Fruit fly (Drosophila melanogaster) whole organism, adult: Measurements from ENCODE around the gene Gr8a.

Experiments used
- CG11617 ChIP-seq: fragments of 200-800 bp; sonication (Bioruptor generic); optimal IDR thresholded peaks from 2 replicates; lab custom pipeline; 2017; ENCODE audit warnings: mild to moderate bottlenecking, missing biosample characterization, missing genetic modification reagents, missing genetic modification characterization
- CG12768 ChIP-seq: fragments of 200-800 bp; sonication (Bioruptor generic); optimal IDR thresholded peaks from 2 replicates; lab custom pipeline; 2017; ENCODE audit warnings: missing biosample characterization, missing genetic modification characterization, mild to moderate bottlenecking, moderate library complexity, missing genetic modification reagents
- CG14711 ChIP-seq: fragments of 200-800 bp; sonication (Bioruptor generic); optimal IDR thresholded peaks from 2 replicates; lab custom pipeline; 2018; ENCODE audit warnings: missing biosample characterization, mild to moderate bottlenecking, missing genetic modification characterization, moderate library complexity
- CG1620 ChIP-seq: fragments of 200-800 bp; sonication (Bioruptor generic); optimal IDR thresholded peaks from 2 replicates; lab custom pipeline; 2016; ENCODE audit warnings: missing biosample characterization, missing genetic modification characterization
- CG33017 ChIP-seq: fragments of 200-800 bp; sonication (Bioruptor generic); optimal IDR thresholded peaks from 2 replicates; lab custom pipeline; 2018; ENCODE audit warnings: missing biosample characterization, mild to moderate bottlenecking, missing genetic modification characterization, moderate library complexity
- CG5204 ChIP-seq: fragments of 200-800 bp; sonication (Bioruptor generic); optimal IDR thresholded peaks from 2 replicates; lab custom pipeline; 2016; ENCODE audit warnings: missing biosample characterization, missing genetic modification characterization
- CG7045 ChIP-seq: fragments of 200-800 bp; sonication (Bioruptor generic); optimal IDR thresholded peaks from 2 replicates; lab custom pipeline; 2017; ENCODE audit warnings: missing biosample characterization, mild to moderate bottlenecking, missing genetic modification characterization
- CG7101 ChIP-seq: fragments of 200-800 bp; sonication (Bioruptor generic); optimal IDR thresholded peaks from 2 replicates; lab custom pipeline; 2018; ENCODE audit warnings: missing biosample characterization, mild to moderate bottlenecking, missing genetic modification characterization, moderate library complexity
- Clk ChIP-seq: fragments of 200-800 bp; sonication (Bioruptor generic); optimal IDR thresholded peaks from 2 replicates; lab custom pipeline; 2017; ENCODE audit warnings: missing biosample characterization, missing genetic modification characterization
- Crg-1 ChIP-seq: fragments of 200-800 bp; sonication (Bioruptor generic); optimal IDR thresholded peaks from 2 replicates; lab custom pipeline; 2016; ENCODE audit warnings: missing biosample characterization, missing genetic modification characterization
- Hr96 ChIP-seq: fragments of 200-800 bp; sonication (Bioruptor generic); optimal IDR thresholded peaks from 2 replicates; lab custom pipeline; 2016; ENCODE audit warnings: missing biosample characterization, missing genetic modification characterization
- Mnt ChIP-seq: fragments of 200-800 bp; sonication (Bioruptor generic); optimal IDR thresholded peaks from 2 replicates; lab custom pipeline; 2016; ENCODE audit warnings: missing biosample characterization, mild to moderate bottlenecking, missing genetic modification characterization
- bab1 ChIP-seq: fragments of 200-800 bp; sonication (Bioruptor generic); optimal IDR thresholded peaks from 3 replicates; lab custom pipeline; 2019; ENCODE audit warnings: missing biosample characterization, mild to moderate bottlenecking, missing genetic modification characterization, moderate library complexity
- cic ChIP-seq: fragments of 200-800 bp; sonication (Bioruptor generic); optimal IDR thresholded peaks from 2 replicates; lab custom pipeline; 2017; ENCODE audit warnings: missing biosample characterization, mild to moderate bottlenecking, missing genetic modification characterization, moderate library complexity
- cnc ChIP-seq, 2 experiments: fragments of >200 bp; optimal IDR thresholded peaks; 2 replicates each; lab custom pipeline; 2017
- kay ChIP-seq: fragments of 200-800 bp; sonication (Bioruptor generic); peaks from one replicate; lab custom pipeline; 2016; ENCODE audit warnings: missing biosample characterization, missing genetic modification characterization, borderline replicate concordance
- ovo ChIP-seq: fragments of 200-800 bp; sonication (Bioruptor generic); optimal IDR thresholded peaks from 2 replicates; lab custom pipeline; 2016; ENCODE audit warnings: missing biosample characterization, missing genetic modification characterization
- pad ChIP-seq: fragments of 200-800 bp; sonication (Bioruptor generic); optimal IDR thresholded peaks from 3 replicates; lab custom pipeline; 2017; ENCODE audit warnings: missing biosample characterization, missing genetic modification characterization, mild to moderate bottlenecking, moderate library complexity, missing genetic modification reagents
- tj ChIP-seq: fragments of 200-800 bp; sonication (Bioruptor generic); optimal IDR thresholded peaks from 3 replicates; lab custom pipeline; 2017; ENCODE audit warnings: missing biosample characterization, mild to moderate bottlenecking, missing genetic modification characterization, moderate library complexity
- toe ChIP-seq: fragments of 200-800 bp; sonication (Bioruptor generic); optimal IDR thresholded peaks from 2 replicates; lab custom pipeline; 2016; ENCODE audit warnings: missing biosample characterization, missing genetic modification characterization

Gene Gr8a

dm6 chrX:9232199-9232598, 5.3 kb downstream of the Gr8a start, which contains the start of gene CG12121:
Gene CG12121, minus strand, starts transcription at chrX:9232378.
- TF ChIP-seq cnc (optimal IDR thresholded peaks at IDR 0.05; lab: Kevin White, UChicago): no peak
- TF ChIP-seq CG14711: peak; percentile 31
- TF ChIP-seq bab1 (GFP tag; lab: Kevin White, UChicago): peak; percentile 65

- TF ChIP-seq CG1620 (GFP tag; lab: Kevin White, UChicago): no peak
- TF ChIP-seq CG11617 (GFP tag; lab: Kevin White, UChicago): no peak
- no peak for TF ChIP-seq Mnt
- no peak for TF ChIP-seq Hr96 (GFP tag; lab: Kevin White, UChicago)
- TF ChIP-seq Crg-1 (GFP tag; lab: Kevin White, UChicago): no peak
- no peak for TF ChIP-seq Clk (GFP tag; lab: Kevin White, UChicago)
- TF ChIP-seq CG7101 (tag; lab: Kevin White, UChicago): no peak
- no peak for TF ChIP-seq ovo
- TF ChIP-seq pad: no peak
- no peak for TF ChIP-seq bab1 (GFP tag; lab: Kevin White, UChicago)
- TF ChIP-seq CG5204 (GFP tag; lab: Kevin White, UChicago): no peak
- TF ChIP-seq toe (GFP tag; lab: Kevin White, UChicago): no peak
- TF ChIP-seq CG14711: no peak
- TF ChIP-seq tj (GFP tag; lab: Kevin White, UChicago): no peak
- no peak for TF ChIP-seq cic (GFP tag; lab: Kevin White, UChicago)
- TF ChIP-seq cnc (optimal IDR thresholded peaks at IDR 0.05; lab: Kevin White, UChicago): no peak
- no peak for TF ChIP-seq CG33017
- TF ChIP-seq kay (GFP tag; lab: Kevin White, UChicago): no peak
Measured at dm6 chrX:9236485-9236884, 9.5 kb downstream of the Gr8a start, which contains the start of gene Ir8a. Gene Ir8a, minus strand, starts transcription at chrX:9236585.

- TF ChIP-seq CG33017 (no peak), Mnt (peak; percentile 67), bab1 (GFP tag; lab: Kevin White, UChicago) (peak; percentile 84), toe (GFP tag; lab: Kevin White, UChicago) (peak; percentile 80), kay (GFP tag; lab: Kevin White, UChicago) (no peak), Clk (GFP tag; lab: Kevin White, UChicago) (no peak), Crg-1 (GFP tag; lab: Kevin White, UChicago) (peak; percentile 84), pad (peak; percentile 60), CG5204 (GFP tag; lab: Kevin White, UChicago) (no peak), cic (GFP tag; lab: Kevin White, UChicago) (no peak), cnc (optimal IDR thresholded peaks at IDR 0.05; lab: Kevin White, UChicago) (no peak), CG12768 (no peak), ovo (peak; percentile 89), CG11617 (GFP tag; lab: Kevin White, UChicago) (peak; percentile 79), CG7101 (tag; lab: Kevin White, UChicago) (peak; percentile 71), tj (GFP tag; lab: Kevin White, UChicago) (peak; percentile 53), Hr96 (GFP tag; lab: Kevin White, UChicago) (peak; percentile 82), CG7045 (GFP tag; lab: Kevin White, UChicago) (peak; percentile 30), CG14711 (peak; percentile 90), CG1620 (GFP tag; lab: Kevin White, UChicago) (peak; percentile 86)
Measured at dm6 chrX:9243417-9243884, 16.5 kb downstream of the Gr8a start, which contains the start of the genes mxc and Larp7. Gene mxc, minus strand, starts transcription at chrX:9243467. Gene Larp7, plus strand, starts transcription at chrX:9243817.

- TF ChIP-seq ovo (peak; percentile 32), CG7101 (tag; lab: Kevin White, UChicago) (peak; percentile 24), CG14711 (no peak), bab1 (GFP tag; lab: Kevin White, UChicago) (peak; percentile 26), tj (GFP tag; lab: Kevin White, UChicago) (peak; percentile 70)
Measured at dm6 chrX:9247171-9247783, 20.3 kb downstream of the Gr8a start, which contains the start of the genes amx and Dsor1. Gene amx, minus strand, starts transcription at chrX:9247336. Gene Dsor1, plus strand, starts transcription at chrX:9247342.

dm6 chrX:9248040-9248439, 21.1 kb downstream of the Gr8a start:
- TF ChIP-seq Crg-1 (GFP tag; lab: Kevin White, UChicago) (no peak), Mnt (no peak), CG7101 (tag; lab: Kevin White, UChicago) (no peak), CG12768 (no peak), pad (no peak), CG11617 (GFP tag; lab: Kevin White, UChicago) (no peak), bab1 (GFP tag; lab: Kevin White, UChicago) (no peak), CG7045 (GFP tag; lab: Kevin White, UChicago) (no peak), Hr96 (GFP tag; lab: Kevin White, UChicago) (no peak), CG5204 (GFP tag; lab: Kevin White, UChicago) (no peak), kay (GFP tag; lab: Kevin White, UChicago) (no peak)

dm6 chrX:9250161-9250831, 23.4 kb downstream of the Gr8a start, which contains the start of gene CG17754:
Gene CG17754, plus strand, starts transcription at chrX:9250420.
- TF ChIP-seq CG7101 (tag; lab: Kevin White, UChicago) (peak; percentile 11), Clk (GFP tag; lab: Kevin White, UChicago) (no peak), Mnt (peak; percentile 46), CG11617 (GFP tag; lab: Kevin White, UChicago) (peak; percentile 2), bab1 (GFP tag; lab: Kevin White, UChicago) (peak; percentile 65), tj (GFP tag; lab: Kevin White, UChicago) (peak; percentile 30), CG33017 (no peak), ovo (peak; percentile 4), CG1620 (GFP tag; lab: Kevin White, UChicago) (peak; percentile 17), CG12768 (no peak)
